Fruit fly (Drosophila melanogaster) whole organism, embryonic: ENCODE results near the gene CG43293.

Experiments used
- Bdp1 ChIP-seq: fragments of 200-800 bp; sonication (Bioruptor generic); optimal IDR thresholded peaks from 3 replicates; lab custom pipeline; 2016; ENCODE audit warnings: missing biosample characterization, missing genetic modification characterization
- CG10147 ChIP-seq: fragments of 200-800 bp; sonication (Bioruptor generic); optimal IDR thresholded peaks from 2 replicates; lab custom pipeline; 2019; ENCODE audit warnings: missing biosample characterization, mild to moderate bottlenecking, missing genetic modification characterization, moderate library complexity
- CG10209 ChIP-seq: fragments of 200-800 bp; sonication (Bioruptor generic); optimal IDR thresholded peaks from 3 replicates; lab custom pipeline; 2017; ENCODE audit warnings: missing biosample characterization, mild to moderate bottlenecking, missing genetic modification characterization, missing genetic modification reagents
- CG11696 ChIP-seq: fragments of 200-800 bp; sonication (Bioruptor generic); IDR thresholded peaks from 2 replicates; pipeline ENCODE4 v1.3.6; 2022; ENCODE audit warnings: missing biosample characterization, missing genetic modification characterization
- CG12299 ChIP-seq: fragments of 200-800 bp; sonication (Bioruptor generic); optimal IDR thresholded peaks from 2 replicates; lab custom pipeline; 2018; ENCODE audit warnings: missing biosample characterization, mild to moderate bottlenecking, missing genetic modification characterization
- CG13894 ChIP-seq: fragments of 200-800 bp; sonication (Bioruptor generic); optimal IDR thresholded peaks from 3 replicates; lab custom pipeline; 2018; ENCODE audit warnings: missing biosample characterization, mild to moderate bottlenecking, missing genetic modification characterization, moderate library complexity
- CG14965 ChIP-seq: fragments of 200-800 bp; sonication (Bioruptor generic); optimal IDR thresholded peaks from 2 replicates; lab custom pipeline; 2016; ENCODE audit warnings: missing biosample characterization, missing genetic modification characterization, borderline replicate concordance
- CG15011 ChIP-seq: fragments of 200-800 bp; sonication (Bioruptor generic); optimal IDR thresholded peaks from 3 replicates; lab custom pipeline; 2018; ENCODE audit warnings: missing biosample characterization, mild to moderate bottlenecking, missing genetic modification characterization
- CG16815 ChIP-seq: fragments of 200-800 bp; sonication (Bioruptor generic); optimal IDR thresholded peaks from 3 replicates; lab custom pipeline; 2017; ENCODE audit warnings: missing biosample characterization, mild to moderate bottlenecking, missing genetic modification characterization
- CG17328 ChIP-seq: fragments of 200-800 bp; sonication (Bioruptor generic); IDR thresholded peaks from 2 replicates; pipeline ENCODE4 v1.3.6; 2022; ENCODE audit warnings: missing biosample characterization, missing genetic modification characterization
- CG18476 ChIP-seq: fragments of 200-800 bp; sonication (Bioruptor generic); optimal IDR thresholded peaks from 2 replicates; lab custom pipeline; 2016; ENCODE audit warnings: missing biosample characterization, mild to moderate bottlenecking, missing genetic modification characterization
- CG2120 ChIP-seq: fragments of 200-800 bp; sonication (Bioruptor generic); optimal IDR thresholded peaks from 3 replicates; lab custom pipeline; 2016; ENCODE audit warnings: missing biosample characterization, missing genetic modification characterization
- CG2202 ChIP-seq: fragments of 200-800 bp; sonication (Bioruptor generic); optimal IDR thresholded peaks from 2 replicates; lab custom pipeline; 2018; ENCODE audit warnings: missing biosample characterization, mild to moderate bottlenecking, missing genetic modification characterization
- CG30431 ChIP-seq: fragments of 200-800 bp; sonication (Bioruptor generic); optimal IDR thresholded peaks from 2 replicates; lab custom pipeline; 2017; ENCODE audit warnings: missing biosample characterization, missing genetic modification characterization
- CG32772 ChIP-seq: fragments of 200-800 bp; sonication (Bioruptor generic); IDR thresholded peaks from 2 replicates; pipeline ENCODE4 v1.3.6; 2022; ENCODE audit warnings: missing biosample characterization, missing genetic modification characterization
- CG33213 ChIP-seq: fragments of 200-800 bp; sonication (Bioruptor generic); optimal IDR thresholded peaks from 3 replicates; lab custom pipeline; 2016; ENCODE audit warnings: missing biosample characterization, missing genetic modification characterization
- CG43689 ChIP-seq: fragments of 200-800 bp; sonication (Bioruptor generic); IDR thresholded peaks from 2 replicates; pipeline ENCODE4 v1.3.6; 2022; ENCODE audit warnings: missing biosample characterization, missing genetic modification characterization
- CG4424 ChIP-seq: fragments of 200-800 bp; sonication (Bioruptor generic); optimal IDR thresholded peaks from 3 replicates; lab custom pipeline; 2016; ENCODE audit warnings: missing biosample characterization, missing genetic modification characterization
- CG4617 ChIP-seq: fragments of 200-800 bp; sonication (Bioruptor generic); optimal IDR thresholded peaks from 3 replicates; lab custom pipeline; 2016; ENCODE audit warnings: missing biosample characterization, missing genetic modification characterization, borderline replicate concordance
- CG8359 ChIP-seq: fragments of 200-800 bp; sonication (Bioruptor generic); optimal IDR thresholded peaks from 2 replicates; lab custom pipeline; 2017; ENCODE audit warnings: missing biosample characterization, mild to moderate bottlenecking, missing genetic modification characterization, borderline replicate concordance
- CG8944 ChIP-seq: fragments of 200-800 bp; sonication (Bioruptor generic); optimal IDR thresholded peaks from 3 replicates; lab custom pipeline; 2016; ENCODE audit warnings: missing biosample characterization, missing genetic modification characterization
- CG9727 ChIP-seq: fragments of 200-800 bp; sonication (Bioruptor generic); optimal IDR thresholded peaks from 3 replicates; lab custom pipeline; 2017; ENCODE audit warnings: missing biosample characterization, mild to moderate bottlenecking, missing genetic modification characterization
- Dad ChIP-seq: fragments of 200-800 bp; sonication (Bioruptor generic); optimal IDR thresholded peaks from 3 replicates; lab custom pipeline; 2016; ENCODE audit warnings: missing biosample characterization, missing genetic modification characterization
- Ets97D ChIP-seq: fragments of 200-800 bp; sonication (Bioruptor generic); optimal IDR thresholded peaks from 3 replicates; lab custom pipeline; 2016; ENCODE audit warnings: missing biosample characterization, missing genetic modification characterization
- Fer3 ChIP-seq: fragments of 200-800 bp; sonication (Bioruptor generic); optimal IDR thresholded peaks from 2 replicates; lab custom pipeline; 2018; ENCODE audit warnings: missing biosample characterization, mild to moderate bottlenecking, missing genetic modification characterization, moderate library complexity
- Gsc ChIP-seq: fragments of 200-800 bp; sonication (Bioruptor generic); IDR thresholded peaks from 2 replicates; pipeline ENCODE4 v1.3.6; 2022; ENCODE audit warnings: missing biosample characterization, missing genetic modification characterization
- HLH3B ChIP-seq: fragments of 200-800 bp; sonication (Bioruptor generic); IDR thresholded peaks from 2 replicates; pipeline ENCODE4 v1.3.6; 2022; ENCODE audit warnings: missing biosample characterization, missing genetic modification characterization
- HmgD ChIP-seq: fragments of 200-800 bp; sonication (Bioruptor generic); optimal IDR thresholded peaks from 3 replicates; lab custom pipeline; 2016; ENCODE audit warnings: missing biosample characterization, missing genetic modification characterization
- Meics ChIP-seq: fragments of 200-800 bp; sonication (Bioruptor generic); optimal IDR thresholded peaks from 2 replicates; lab custom pipeline; 2017; ENCODE audit warnings: missing biosample characterization, mild to moderate bottlenecking, missing genetic modification characterization
- NC2α ChIP-seq: fragments of 200-800 bp; sonication (Bioruptor generic); optimal IDR thresholded peaks from 2 replicates; lab custom pipeline; 2016; ENCODE audit warnings: missing biosample characterization, missing genetic modification characterization
- Rfx ChIP-seq: fragments of 200-800 bp; sonication (Bioruptor generic); IDR thresholded peaks from 2 replicates; pipeline ENCODE4 v1.3.6; 2022; ENCODE audit warnings: missing biosample characterization, missing genetic modification characterization
- Rx ChIP-seq: fragments of 200-800 bp; sonication (Bioruptor generic); IDR thresholded peaks from 2 replicates; pipeline ENCODE4 v1.3.6; 2022; ENCODE audit warnings: missing biosample characterization, missing genetic modification characterization
- Taf1 ChIP-seq: fragments of 200-800 bp; sonication (Bioruptor generic); IDR thresholded peaks from 2 replicates; pipeline ENCODE4 v1.3.6; 2022; ENCODE audit warnings: missing biosample characterization, missing genetic modification characterization
- Tbp ChIP-seq: fragments of >200 bp; optimal IDR thresholded peaks from 2 replicates; lab custom pipeline; 2018; ENCODE audit warnings: missing biosample characterization, missing genetic modification characterization
- Usf ChIP-seq: fragments of 200-800 bp; sonication (Bioruptor generic); optimal IDR thresholded peaks from 2 replicates; lab custom pipeline; 2017; ENCODE audit warnings: missing genotype, missing biosample characterization, missing genetic modification characterization
- ab ChIP-seq: fragments of 200-800 bp; sonication (Bioruptor generic); optimal IDR thresholded peaks from 2 replicates; lab custom pipeline; 2016; ENCODE audit warnings: missing biosample characterization, missing genetic modification characterization
- bab2 ChIP-seq: fragments of 200-800 bp; sonication (Bioruptor generic); optimal IDR thresholded peaks from 2 replicates; lab custom pipeline; 2016; ENCODE audit warnings: missing biosample characterization, missing genetic modification characterization
- bbx ChIP-seq: fragments of 200-800 bp; sonication (Bioruptor generic); IDR thresholded peaks from 2 replicates; pipeline ENCODE4 v1.3.6; 2022; ENCODE audit warnings: missing biosample characterization, missing genetic modification characterization; ENCODE audit not compliant: partially characterized antibody
- chinmo ChIP-seq: fragments of 200-800 bp; sonication (Bioruptor generic); IDR thresholded peaks from 4 replicates; pipeline ENCODE4 v1.3.6; 2022; ENCODE audit warnings: missing biosample characterization, missing genetic modification characterization; ENCODE audit not compliant: partially characterized antibody
- disco-r ChIP-seq: fragments of 200-800 bp; sonication (Bioruptor generic); optimal IDR thresholded peaks from 2 replicates; lab custom pipeline; 2016; ENCODE audit warnings: missing biosample characterization, missing genetic modification characterization
- dysf ChIP-seq: fragments of 200-800 bp; sonication (Bioruptor generic); IDR thresholded peaks from 3 replicates; pipeline ENCODE4 v1.3.6; 2022; ENCODE audit warnings: missing biosample characterization, missing genetic modification characterization
- emc ChIP-seq: fragments of 200-800 bp; sonication (Bioruptor generic); optimal IDR thresholded peaks from 2 replicates; lab custom pipeline; 2016; ENCODE audit warnings: missing biosample characterization, missing genetic modification characterization
- gsb-n ChIP-seq: fragments of 200-800 bp; sonication (Bioruptor generic); optimal IDR thresholded peaks from 3 replicates; lab custom pipeline; 2018; ENCODE audit warnings: missing biosample characterization, mild to moderate bottlenecking, missing genetic modification characterization
- knrl ChIP-seq: fragments of 200-800 bp; sonication (Bioruptor generic); IDR thresholded peaks from 3 replicates; pipeline ENCODE4 v1.3.6; 2022; ENCODE audit warnings: missing biosample characterization, missing genetic modification characterization; ENCODE audit not compliant: partially characterized antibody
- lola ChIP-seq, 3 experiments: fragments of >200 bp in 2 of 3; fragments of 200-800 bp in 1 of 3; sonication (Bioruptor generic) in 1 of 3; optimal IDR thresholded peaks; 2 replicates each; lab custom pipeline; 2017 to 2019; ENCODE audit warnings: missing biosample characterization in 3 of 3, missing genetic modification characterization in 3 of 3, mild to moderate bottlenecking in 1 of 3, moderate library complexity in 1 of 3
- pho ChIP-seq: fragments of 200-800 bp; sonication (Bioruptor generic); optimal IDR thresholded peaks from 2 replicates; lab custom pipeline; 2016; ENCODE audit warnings: missing biosample characterization, missing genetic modification characterization
- repo ChIP-seq: fragments of 200-800 bp; sonication (Bioruptor generic); optimal IDR thresholded peaks from 2 replicates; lab custom pipeline; 2016; ENCODE audit warnings: missing biosample characterization, missing genetic modification characterization
- run ChIP-seq: fragments of 200-800 bp; sonication (Bioruptor generic); optimal IDR thresholded peaks from 3 replicates; lab custom pipeline; 2018; ENCODE audit warnings: missing biosample characterization, mild to moderate bottlenecking, missing genetic modification characterization
- tin ChIP-seq: fragments of 200-800 bp; sonication (Bioruptor generic); optimal IDR thresholded peaks from 3 replicates; lab custom pipeline; 2016; ENCODE audit warnings: missing biosample characterization, missing genetic modification characterization
- toy ChIP-seq: fragments of 200-800 bp; sonication (Bioruptor generic); IDR thresholded peaks from 2 replicates; pipeline ENCODE4 v1.3.6; 2022; ENCODE audit warnings: missing biosample characterization, missing genetic modification characterization
- usp ChIP-seq: fragments of >200 bp; optimal IDR thresholded peaks from 2 replicates; lab custom pipeline; 2017; ENCODE audit warnings: missing biosample characterization, missing genetic modification characterization

CG43293 gene

dm6 chr3L:6181776-6182175 lies 3.2 kb upstream of the CG43293 start, which contains the start of gene CG10274 (continued):
- TF ChIP-seq dysf (GFP tag; lab: Robert Waterston, UW) = peak; percentile 66; the same call in 1 of the 3 replicates
- TF ChIP-seq CG2120 (GFP tag; lab: Kevin White, UChicago) = peak; percentile 91
- TF ChIP-seq Usf (GFP tag; lab: Kevin White, UChicago) = peak; percentile 47
- no peak for TF ChIP-seq Rx (GFP tag; lab: Robert Waterston, UW)
- TF ChIP-seq CG43689 (GFP tag; lab: Robert Waterston, UW) = no peak
- no peak for TF ChIP-seq toy (GFP tag; lab: Robert Waterston, UW)
- no peak for TF ChIP-seq disco-r (GFP tag; lab: Kevin White, UChicago)
- TF ChIP-seq HLH3B (GFP tag; lab: Robert Waterston, UW) = peak; percentile 65
- TF ChIP-seq CG11696 (GFP tag; lab: Robert Waterston, UW) = no peak
- TF ChIP-seq CG13894 (tag; lab: Kevin White, UChicago) = no peak
- TF ChIP-seq bbx = no peak
- no peak for TF ChIP-seq CG10147 (GFP tag; lab: Kevin White, UChicago)
- peak; percentile 48 for TF ChIP-seq ab
- peak; percentile 76 for TF ChIP-seq CG10209
- no peak for TF ChIP-seq chinmo (GFP tag; lab: Robert Waterston, UW)
- TF ChIP-seq Ets97D (GFP tag; lab: Kevin White, UChicago) = peak; percentile 65
- TF ChIP-seq gsb-n (tag; lab: Kevin White, UChicago) = no peak
- peak; percentile 86 for TF ChIP-seq Rfx
- TF ChIP-seq Dad (GFP tag; lab: Kevin White, UChicago) = peak; percentile 49
- TF ChIP-seq tin = peak; percentile 79
- TF ChIP-seq bab2 (GFP tag; lab: Kevin White, UChicago) = peak; percentile 67
- no peak for TF ChIP-seq CG8359 (GFP tag; lab: Kevin White, UChicago)
- no peak for TF ChIP-seq Taf1 (GFP tag; lab: Robert Waterston, UW)
- peak; percentile 57 for TF ChIP-seq CG2202 (tag; lab: Kevin White, UChicago)
- TF ChIP-seq CG33213 (GFP tag; lab: Kevin White, UChicago) = peak; percentile 62
- peak; percentile 85 for TF ChIP-seq CG4424
- TF ChIP-seq NC2α (GFP tag; lab: Kevin White, UChicago) = peak; percentile 35
- TF ChIP-seq Tbp (GFP tag; lab: Kevin White, UChicago) = peak; percentile 56
- TF ChIP-seq CG15011 (GFP tag; lab: Kevin White, UChicago) = no peak
- peak; percentile 89 for TF ChIP-seq pho
- peak; percentile 6 for TF ChIP-seq HmgD (GFP tag; lab: Kevin White, UChicago)
- no peak for TF ChIP-seq Meics (GFP tag; lab: Kevin White, UChicago)
- TF ChIP-seq knrl (GFP tag; lab: Robert Waterston, UW) = peak; percentile 21; the same call in 1 of the 3 replicates
- peak; percentile 69 for TF ChIP-seq Bdp1
- TF ChIP-seq CG18476 = peak; percentile 44
- TF ChIP-seq CG30431 (GFP tag; lab: Kevin White, UChicago) = peak; percentile 16
- TF ChIP-seq CG17328 (GFP tag; lab: Robert Waterston, UW) = peak; percentile 49; the same call in 1 of the 2 replicates
- TF ChIP-seq CG4617 (GFP tag; lab: Kevin White, UChicago) = peak; percentile 84
- TF ChIP-seq repo = peak; percentile 40
- TF ChIP-seq CG9727 (GFP tag; lab: Kevin White, UChicago) = peak; percentile 76
- TF ChIP-seq CG12299 = peak; percentile 19
- peak; percentile 47 for TF ChIP-seq emc (GFP tag; lab: Kevin White, UChicago)
- TF ChIP-seq Fer3 = peak; percentile 73
- peak; percentile 52; the same call in 1 of the 2 replicates for TF ChIP-seq CG32772 (GFP tag; lab: Robert Waterston, UW)
- no peak for TF ChIP-seq run (tag; lab: Kevin White, UChicago)
- TF ChIP-seq CG8944 (GFP tag; lab: Kevin White, UChicago) = peak; percentile 63
- no peak for TF ChIP-seq CG14965 (GFP tag; lab: Kevin White, UChicago)
- no peak for TF ChIP-seq usp (GFP tag; lab: Kevin White, UChicago)
- TF ChIP-seq CG16815 = peak; percentile 72
- TF ChIP-seq lola (GFP tag; optimal IDR thresholded peaks at IDR 0.05; lab: Kevin White, UChicago) = peak in 1 of 3 experiments; percentile 81
- no peak for TF ChIP-seq Gsc (GFP tag; lab: Robert Waterston, UW)
